Fruit fly (Drosophila melanogaster) whole organism: Measurements from ENCODE around the gene CG42870.
"Not testable (repeated sequence)": the region's sequence is repeated elsewhere in the genome, so short reads cannot be mapped to it uniquely, and the experiment has no call there.

ENCODE experiments used
- CG8478 ChIP-seq: fragments of >200 bp; optimal IDR thresholded peaks from 2 replicates; lab custom pipeline; 2018; ENCODE audit warnings: inconsistent platforms
- Dll ChIP-seq: fragments of >200 bp; optimal IDR thresholded peaks from 2 replicates; lab custom pipeline; 2017
- EcR ChIP-seq, 2 experiments: fragments of >200 bp; optimal IDR thresholded peaks; 2 replicates each; lab custom pipeline; 2017; ENCODE audit warnings: missing biosample characterization in 2 of 2, missing genetic modification characterization in 2 of 2, missing genetic modification reagents in 2 of 2
- pan ChIP-seq: fragments of >200 bp; optimal IDR thresholded peaks from 2 replicates; lab custom pipeline; 2017
- psq ChIP-seq: fragments of >200 bp; optimal IDR thresholded peaks from 2 replicates; lab custom pipeline; 2017
- usp ChIP-seq: fragments of >200 bp; optimal IDR thresholded peaks from 2 replicates; lab custom pipeline; 2017; ENCODE audit warnings: missing biosample characterization, missing genetic modification characterization, mixed read lengths

The CG42870 gene

dm6 chr3R:21748954-21749920 is 12.1 kb upstream of the CG42870 start, which contains the start of gene CG31233:
CG31233 (plus strand) TSS chr3R:21749853.
- TF ChIP-seq usp (no peak), psq (lab: Kevin White, UChicago) (no peak), Dll (no peak), EcR (GFP tag; optimal IDR thresholded peaks at IDR 0.05; lab: Kevin White, UChicago) (no peak), pan (lab: Kevin White, UChicago) (no peak), CG8478 (lab: Kevin White, UChicago) (no peak)

dm6 chr3R:21745887-21746286 is 8.7 kb upstream of the CG42870 start:
- TF ChIP-seq CG8478 (lab: Kevin White, UChicago) (no peak), Dll (no peak), EcR (GFP tag; optimal IDR thresholded peaks at IDR 0.05; lab: Kevin White, UChicago) (no peak), usp (no peak), psq (lab: Kevin White, UChicago) (no peak), pan (lab: Kevin White, UChicago) (no peak)

DNA sequence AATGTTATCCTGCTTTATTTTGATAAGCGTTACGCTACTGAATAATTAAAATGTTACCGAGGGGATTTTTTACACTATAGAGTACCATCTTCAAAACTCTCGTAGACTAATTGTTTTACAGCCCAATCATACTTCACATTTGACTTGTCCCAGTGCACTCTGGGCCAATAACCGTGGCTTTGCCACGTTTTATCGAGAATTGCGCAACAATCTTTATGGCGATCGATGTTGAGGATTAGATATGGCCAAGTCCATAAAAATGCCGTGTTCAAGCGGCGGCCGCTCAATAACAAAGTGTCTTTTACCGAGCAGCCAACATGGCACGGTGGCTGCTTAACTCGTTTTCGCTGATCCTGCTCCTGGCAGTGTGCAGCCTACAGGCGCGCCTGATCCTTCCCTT is 7.8 kb upstream of the CG42870 start, which contains the start of gene CG31343:
Gene CG31343 (plus strand): TSS at position 279 of the 400 bp plus-strand sequence.
- TF ChIP-seq EcR (GFP tag; optimal IDR thresholded peaks at IDR 0.05; lab: Kevin White, UChicago), result no peak
- TF ChIP-seq CG8478 (lab: Kevin White, UChicago), result no peak

dm6 chr3R:21740766-21741350 is 3.7 kb upstream of the CG42870 start:
- TF ChIP-seq psq (lab: Kevin White, UChicago) (no peak), CG8478 (lab: Kevin White, UChicago) (no peak), Dll (no peak), usp (no peak), pan (lab: Kevin White, UChicago) (no peak), EcR (GFP tag; optimal IDR thresholded peaks at IDR 0.05; lab: Kevin White, UChicago) (no peak)

- TF ChIP-seq EcR (GFP tag; optimal IDR thresholded peaks at IDR 0.05; lab: Kevin White, UChicago), result no peak
- no peak for TF ChIP-seq pan (lab: Kevin White, UChicago)
- no peak for TF ChIP-seq CG8478 (lab: Kevin White, UChicago)
- TF ChIP-seq psq (lab: Kevin White, UChicago), result no peak
- TF ChIP-seq Dll, result no peak
These were observed 2.7 kb upstream of the CG42870 start, which contains the start of gene CG5849 for dm6 chr3R:21739750-21740319. CG5849 (plus strand) TSS chr3R:21740105.

dm6 chr3R:21739010-21739409 is 1.8 kb upstream of the CG42870 start, which contains the start of gene CG34034:
CG34034 (minus strand) TSS chr3R:21739110.
- TF ChIP-seq usp (no peak), EcR (GFP tag; optimal IDR thresholded peaks at IDR 0.05; lab: Kevin White, UChicago) (no peak), Dll (no peak), psq (lab: Kevin White, UChicago) (no peak), CG8478 (lab: Kevin White, UChicago) (no peak), pan (lab: Kevin White, UChicago) (no peak)

dm6 chr3R:21736749-21737148 is 415 bp downstream of the CG42870 start, which contains the start of gene CG42869:
CG42869 (minus strand) TSS chr3R:21736849.
- TF ChIP-seq usp, result no peak
- TF ChIP-seq psq (lab: Kevin White, UChicago), result no peak
- no peak for TF ChIP-seq CG8478 (lab: Kevin White, UChicago)
- no peak for TF ChIP-seq Dll
- TF ChIP-seq pan (lab: Kevin White, UChicago), result no peak
- TF ChIP-seq EcR (GFP tag; optimal IDR thresholded peaks at IDR 0.05; lab: Kevin White, UChicago), result no peak

- TF ChIP-seq Dll; EcR (GFP tag; optimal IDR thresholded peaks at IDR 0.05; lab: Kevin White, UChicago); pan (lab: Kevin White, UChicago): not testable (repeated sequence)
These were observed 968 bp downstream of the CG42870 start, which contains the start of gene Sfp93F for dm6 chr3R:21736196-21736595. Sfp93F (minus strand) TSS chr3R:21736296.

DNA sequence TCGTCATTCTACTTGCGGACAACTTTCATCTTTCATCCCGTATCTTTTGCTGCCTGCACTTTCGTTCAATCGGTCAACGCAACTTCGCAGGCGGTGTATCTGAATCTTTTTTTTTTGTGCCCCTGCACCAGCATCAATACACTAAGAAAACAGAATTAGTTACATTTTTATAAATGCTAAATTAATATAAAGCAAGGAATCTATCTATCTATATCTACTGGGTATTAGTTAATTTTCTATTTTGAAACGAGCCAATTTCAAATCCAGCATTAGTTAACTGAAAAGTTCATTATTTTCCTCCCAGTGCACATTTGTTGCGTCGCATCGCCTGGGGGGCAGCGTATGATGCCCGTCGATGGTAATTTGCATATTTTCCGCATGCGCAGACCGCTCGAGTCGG is 4.3 kb downstream of the CG42870 start:
- TF ChIP-seq CG8478 (lab: Kevin White, UChicago) (no peak), EcR (GFP tag; optimal IDR thresholded peaks at IDR 0.05; lab: Kevin White, UChicago) (no peak), Dll (no peak), psq (lab: Kevin White, UChicago) (no peak), usp (no peak), pan (lab: Kevin White, UChicago) (no peak)

DNA sequence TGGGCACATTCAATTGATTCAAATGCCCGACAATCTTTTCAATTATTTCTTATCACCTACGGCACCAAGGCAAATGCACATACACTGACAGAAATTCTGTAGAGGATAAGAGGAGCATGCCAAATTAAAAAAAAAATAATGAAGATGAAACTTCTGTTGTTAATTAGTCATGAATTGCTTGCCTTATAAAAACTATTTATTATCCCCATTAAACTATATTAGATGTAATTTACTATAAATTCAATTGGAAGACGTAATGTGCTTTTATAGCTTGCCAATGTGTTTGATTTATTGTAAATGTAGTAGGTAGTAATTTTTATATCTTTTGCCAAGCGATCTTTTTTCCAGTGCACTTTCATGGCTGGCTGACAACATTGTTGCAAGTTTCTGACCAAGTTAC is 5.5 kb downstream of the CG42870 start:
- TF ChIP-seq psq (lab: Kevin White, UChicago), result no peak
- TF ChIP-seq CG8478 (lab: Kevin White, UChicago), result no peak
- no peak for TF ChIP-seq EcR (GFP tag; optimal IDR thresholded peaks at IDR 0.05; lab: Kevin White, UChicago)
- no peak for TF ChIP-seq pan (lab: Kevin White, UChicago)
- no peak for TF ChIP-seq usp
- TF ChIP-seq Dll, result no peak

- TF ChIP-seq psq (lab: Kevin White, UChicago), result no peak
These were observed 6.2 kb downstream of the CG42870 start for dm6 chr3R:21730955-21731354.

DNA sequence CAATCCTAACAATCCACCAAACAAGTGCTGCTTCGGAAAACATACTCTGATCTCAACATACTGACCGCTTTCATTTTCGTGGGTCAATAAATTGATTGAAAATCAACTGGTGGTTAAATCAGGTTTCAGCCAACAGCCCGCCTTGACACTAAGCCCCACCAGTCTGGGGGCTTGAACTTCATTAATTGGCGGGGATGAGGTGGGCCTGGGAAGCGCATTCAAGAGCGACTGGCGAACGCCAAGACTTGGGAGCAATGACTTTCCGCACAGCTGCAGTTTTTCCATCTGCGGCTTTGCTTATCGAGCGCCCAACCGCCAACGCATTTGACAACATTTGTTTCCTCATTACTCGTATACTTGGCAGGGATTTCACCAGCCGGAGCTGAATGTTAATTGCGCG is 10.6 kb downstream of the CG42870 start:
- TF ChIP-seq EcR (GFP tag; optimal IDR thresholded peaks at IDR 0.05; lab: Kevin White, UChicago) (peak in 1 of 2 experiments; percentile 53), CG8478 (lab: Kevin White, UChicago) (no peak)
